Worm (Caenorhabditis elegans): ENCODE results near the gene F54C9.14.

F54C9.14 gene

DNA sequence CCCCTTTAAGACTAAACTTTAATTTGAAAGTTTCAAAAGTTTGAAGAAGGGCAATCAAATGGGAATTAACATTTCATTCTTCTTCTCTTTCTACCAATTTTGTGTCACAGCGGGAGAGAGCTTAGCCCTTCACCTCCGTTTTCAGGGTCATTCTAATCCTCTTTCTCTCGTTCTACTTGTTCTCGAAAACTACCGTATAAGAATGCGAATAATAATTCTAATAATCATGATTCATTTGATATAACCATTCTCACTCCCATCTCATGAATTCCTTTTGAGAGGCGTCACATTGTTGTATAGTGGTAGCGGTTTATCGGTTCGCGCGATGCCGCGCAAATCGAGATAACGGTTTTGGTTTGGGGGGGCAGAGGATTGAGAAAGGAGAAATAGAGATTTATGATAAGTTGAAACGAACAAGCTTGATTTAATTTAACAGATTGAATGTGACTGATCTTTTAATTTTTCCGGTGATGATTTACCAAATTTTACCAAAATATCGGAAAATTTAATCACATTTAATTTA is 32.9 kb upstream of the F54C9.14 start:
- no peak for TF ChIP-seq ceh-63 (GFP tag; optimal IDR thresholded peaks at IDR 0.05)
- TF ChIP-seq snu-23 (GFP tag; optimal IDR thresholded peaks at IDR 0.05): peak; percentile 13
- peak; percentile 60 for TF ChIP-seq nhr-85 (tag)
- no peak for TF ChIP-seq unc-30 (tag; optimal IDR thresholded peaks at IDR 0.05)
- TF ChIP-seq blmp-1 (tag; optimal IDR thresholded peaks at IDR 0.05): peak; percentile 75
- TF ChIP-seq sox-4 (tag; optimal IDR thresholded peaks at IDR 0.05): no peak
- peak in 1 of 6 experiments; percentile 29 for TF ChIP-seq elt-3 (tag; optimal IDR thresholded peaks at IDR 0.05)
- no peak for TF ChIP-seq nhr-90 (tag; optimal IDR thresholded peaks at IDR 0.05; ENCODE audit: poor library complexity)
- peak in 1 of 2 experiments; percentile 13 for TF ChIP-seq lsy-2 (tag; optimal IDR thresholded peaks at IDR 0.05)
- TF ChIP-seq lin-14 (GFP tag; optimal IDR thresholded peaks at IDR 0.05): peak; percentile 2
- TF ChIP-seq mep-1 (tag; optimal IDR thresholded peaks at IDR 0.05): peak; percentile 9

DNA sequence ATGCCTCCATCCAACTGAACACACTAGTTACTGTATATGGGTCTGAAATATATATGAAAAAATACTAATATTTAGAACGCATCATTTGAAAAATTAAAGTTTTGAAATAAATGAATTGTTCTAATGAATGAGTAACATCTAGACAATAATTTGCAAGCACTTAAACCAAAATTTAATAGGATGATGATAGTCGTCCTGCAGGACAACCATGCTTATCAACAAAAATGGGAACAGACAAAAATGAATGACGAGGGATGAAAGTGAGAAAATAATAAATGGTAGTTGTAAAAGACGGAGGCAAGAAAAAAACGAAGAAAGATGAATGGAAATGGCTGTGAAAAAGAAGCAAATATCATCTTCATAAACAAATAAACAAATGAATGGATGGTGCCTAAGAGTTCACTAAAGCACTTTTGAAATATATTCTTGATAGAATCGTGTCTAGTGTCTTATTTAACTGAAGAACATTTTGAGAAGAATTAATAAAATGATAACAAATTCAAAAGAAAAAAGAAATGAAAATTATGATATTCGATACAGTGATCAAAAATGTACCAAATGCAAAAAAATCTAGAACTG is 30.8 kb upstream of the F54C9.14 start, which contains the start of gene gldi-7:
Gene gldi-7 (minus strand): TSS at position 42 of the 579 bp plus-strand sequence.
- TF ChIP-seq blmp-1 (tag; optimal IDR thresholded peaks at IDR 0.05) (peak; percentile 11), efl-1 (optimal IDR thresholded peaks at IDR 0.05) (no peak), efl-1 (GFP tag; optimal IDR thresholded peaks at IDR 0.05 in 1 of 2) (peak in 1 of 2 experiments; percentile 54), unc-98 (GFP tag; IDR thresholded peaks at IDR 0.05) (no peak)

DNA sequence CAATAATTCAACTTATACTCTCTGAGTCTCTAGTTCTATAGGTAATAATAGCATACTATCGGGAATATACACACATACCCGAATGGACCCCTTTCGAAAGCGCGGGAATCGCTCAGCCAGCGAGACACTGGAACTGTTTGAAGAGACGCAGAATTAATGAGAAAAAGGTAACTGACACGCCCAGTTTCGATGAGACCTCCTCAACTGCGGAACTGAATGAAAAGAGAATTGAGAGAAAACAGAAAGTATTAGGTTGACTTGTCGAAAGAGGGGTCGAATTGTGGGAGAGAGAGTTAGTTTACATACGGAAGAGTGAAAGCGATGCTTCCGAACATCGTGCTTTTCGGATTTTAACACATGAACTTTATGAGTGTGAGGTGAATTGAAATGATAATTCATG is 30.1 kb upstream of the F54C9.14 start:
- TF ChIP-seq skn-1 (tag; optimal IDR thresholded peaks at IDR 0.05) (no peak), efl-1 (optimal IDR thresholded peaks at IDR 0.05) (no peak), efl-1 (GFP tag; optimal IDR thresholded peaks at IDR 0.05 in 1 of 2) (peak in 1 of 2 experiments; percentile 31), blmp-1 (tag; optimal IDR thresholded peaks at IDR 0.05) (peak; percentile 98), swsn-7 (tag; optimal IDR thresholded peaks at IDR 0.05) (no peak), rnt-1 (tag; optimal IDR thresholded peaks at IDR 0.05) (peak; percentile 6), pag-3 (tag; optimal IDR thresholded peaks at IDR 0.05; ENCODE audit: borderline replicate concordance, insufficient read depth) (no peak), fkh-4 (tag; optimal IDR thresholded peaks at IDR 0.05; ENCODE audit: borderline replicate concordance) (no peak), aly-2 (tag; optimal IDR thresholded peaks at IDR 0.05) (no peak), nhr-90 (tag; optimal IDR thresholded peaks at IDR 0.05; ENCODE audit: poor library complexity) (no peak), ztf-4 (tag; optimal IDR thresholded peaks at IDR 0.05) (no peak), nhr-85 (tag) (peak; percentile 8), snu-23 (GFP tag; optimal IDR thresholded peaks at IDR 0.05) (peak; percentile 11), elt-2 (tag; optimal IDR thresholded peaks at IDR 0.05) (no peak), ztf-11 (tag; optimal IDR thresholded peaks at IDR 0.05) (no peak), efl-3 (GFP tag; optimal IDR thresholded peaks at IDR 0.05) (no peak)

DNA sequence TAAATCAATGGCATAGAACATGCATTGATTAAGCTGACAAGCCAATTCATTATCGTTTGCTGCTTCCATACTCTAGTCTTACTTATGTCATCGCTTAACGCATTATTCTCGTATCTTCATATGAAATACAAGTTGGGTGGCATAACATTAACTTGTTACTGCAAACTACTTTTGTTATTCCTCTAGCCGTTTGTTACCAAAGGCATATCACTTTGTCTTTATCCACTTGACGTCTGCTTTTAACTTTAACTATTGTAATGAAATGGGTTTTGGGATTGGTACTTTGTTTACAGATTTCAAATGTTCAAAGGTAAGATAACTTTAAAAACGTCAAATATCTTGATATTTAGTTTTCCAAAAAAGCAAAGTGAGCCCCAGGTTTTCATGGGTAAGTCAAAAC is 26.0 kb upstream of the F54C9.14 start, which contains the start of gene W01C9.2:
Gene W01C9.2 (plus strand): TSS at position 301 of the 400 bp plus-strand sequence.
- TF ChIP-seq snu-23 (GFP tag; optimal IDR thresholded peaks at IDR 0.05) (no peak), lin-35 (GFP tag; optimal IDR thresholded peaks at IDR 0.05) (no peak), blmp-1 (tag; optimal IDR thresholded peaks at IDR 0.05) (no peak), rnt-1 (tag; optimal IDR thresholded peaks at IDR 0.05) (no peak), ceh-8 (GFP tag; optimal IDR thresholded peaks at IDR 0.05) (no peak), elt-3 (tag; optimal IDR thresholded peaks at IDR 0.05) (no peak), ets-5 (GFP tag; IDR thresholded peaks at IDR 0.05) (no peak), C04F5.9 (tag; optimal IDR thresholded peaks at IDR 0.05) (no peak), sptf-1 (tag; optimal IDR thresholded peaks at IDR 0.05) (no peak), ceh-82 (tag; optimal IDR thresholded peaks at IDR 0.05) (no peak), alr-1 (tag; optimal IDR thresholded peaks at IDR 0.05; ENCODE audit: borderline replicate concordance) (no peak)

DNA sequence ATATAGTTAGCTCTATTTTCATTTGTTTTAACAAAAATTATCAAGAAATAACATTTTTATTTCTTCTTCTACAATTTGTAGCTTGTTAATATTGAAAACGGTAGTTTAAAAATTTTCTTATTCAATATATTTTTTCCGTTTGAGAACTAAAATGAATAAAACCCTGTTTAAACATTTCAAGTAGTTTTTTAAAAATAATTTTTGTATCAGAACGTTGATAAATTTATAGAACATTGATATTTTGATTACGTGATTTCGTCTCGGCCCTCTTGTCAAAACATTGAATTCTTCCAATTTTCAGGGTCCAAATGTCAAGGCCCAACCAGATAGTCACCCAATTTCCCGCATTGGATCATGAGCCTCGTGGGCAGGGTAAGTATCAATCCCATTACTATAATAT is 21.7 kb upstream of the F54C9.14 start, which contains the start of gene pqn-73:
Gene pqn-73 (plus strand): TSS at position 301 of the 400 bp plus-strand sequence.
- TF ChIP-seq mdl-1 (tag; optimal IDR thresholded peaks at IDR 0.05): no peak
- TF ChIP-seq nhr-19 (GFP tag; conservative IDR thresholded peaks at IDR 0.05): no peak
- no peak for TF ChIP-seq ceh-63 (GFP tag; optimal IDR thresholded peaks at IDR 0.05)
- no peak for TF ChIP-seq ceh-8 (GFP tag; optimal IDR thresholded peaks at IDR 0.05)
- no peak for TF ChIP-seq aly-2 (tag; optimal IDR thresholded peaks at IDR 0.05)
- TF ChIP-seq grh-1 (GFP tag; IDR thresholded peaks at IDR 0.05): no peak
- TF ChIP-seq alr-1 (tag; optimal IDR thresholded peaks at IDR 0.05; ENCODE audit: borderline replicate concordance): no peak
- no peak for TF ChIP-seq sox-4 (tag; optimal IDR thresholded peaks at IDR 0.05)
- no peak for TF ChIP-seq snu-23 (GFP tag; optimal IDR thresholded peaks at IDR 0.05)
- no peak for TF ChIP-seq lin-39 (tag; optimal IDR thresholded peaks at IDR 0.05)
- no peak for TF ChIP-seq pax-3 (tag; optimal IDR thresholded peaks at IDR 0.05)
- TF ChIP-seq elt-3 (tag; optimal IDR thresholded peaks at IDR 0.05): no peak
- no peak for TF ChIP-seq nhr-20 (tag; optimal IDR thresholded peaks at IDR 0.05)
- no peak for TF ChIP-seq nhr-71 (tag; optimal IDR thresholded peaks at IDR 0.05)
- TF ChIP-seq nhr-12 (tag; optimal IDR thresholded peaks at IDR 0.05): no peak
- no peak for TF ChIP-seq lin-35 (GFP tag; optimal IDR thresholded peaks at IDR 0.05)
- TF ChIP-seq egl-13 (tag; optimal IDR thresholded peaks at IDR 0.05): no peak
- TF ChIP-seq ztf-4 (tag; optimal IDR thresholded peaks at IDR 0.05): no peak
- TF ChIP-seq hlh-4 (tag; optimal IDR thresholded peaks at IDR 0.05): no peak
- TF ChIP-seq zag-1 (tag; optimal IDR thresholded peaks at IDR 0.05): no peak
